Fruit fly (Drosophila melanogaster) whole organism, embryonic: Measurements from ENCODE around the gene Rpt5.
A peak's percentile ranks its signal among the peaks of the same experiment; 100 is the strongest.

Experiments
- Asciz ChIP-seq: fragments of 200-800 bp; sonication (Bioruptor generic); optimal IDR thresholded peaks from 2 replicates; lab custom pipeline; 2017; ENCODE audit warnings: missing biosample characterization, mild to moderate bottlenecking, missing genetic modification characterization, missing genetic modification reagents
- Atf3 ChIP-seq: fragments of 200-800 bp; sonication (Bioruptor generic); optimal IDR thresholded peaks from 3 replicates; lab custom pipeline; 2016; ENCODE audit warnings: missing biosample characterization, missing genetic modification characterization
- Bdp1 ChIP-seq: fragments of 200-800 bp; sonication (Bioruptor generic); optimal IDR thresholded peaks from 3 replicates; lab custom pipeline; 2016; ENCODE audit warnings: missing biosample characterization, missing genetic modification characterization
- Blimp-1 ChIP-seq: fragments of 200-800 bp; sonication (Bioruptor generic); optimal IDR thresholded peaks from 3 replicates; lab custom pipeline; 2018; ENCODE audit warnings: missing biosample characterization, missing genetic modification characterization, mild to moderate bottlenecking, moderate library complexity, missing genetic modification reagents
- CG10654 ChIP-seq: fragments of 200-800 bp; sonication (Bioruptor generic); optimal IDR thresholded peaks from 2 replicates; lab custom pipeline; 2016; ENCODE audit warnings: missing biosample characterization, missing genetic modification characterization
- CG12391 ChIP-seq: fragments of 200-800 bp; sonication (Bioruptor generic); optimal IDR thresholded peaks from 3 replicates; lab custom pipeline; 2018; ENCODE audit warnings: missing biosample characterization, mild to moderate bottlenecking, missing genetic modification characterization, moderate library complexity
- CG12769 ChIP-seq: fragments of 200-800 bp; sonication (Bioruptor generic); optimal IDR thresholded peaks from 2 replicates; lab custom pipeline; 2019; ENCODE audit warnings: missing biosample characterization, mild to moderate bottlenecking, missing genetic modification characterization, moderate library complexity
- CG17328 ChIP-seq: fragments of 200-800 bp; sonication (Bioruptor generic); IDR thresholded peaks from 2 replicates; pipeline ENCODE4 v1.3.6; 2022; ENCODE audit warnings: missing biosample characterization, missing genetic modification characterization
- CG17361 ChIP-seq: fragments of 200-800 bp; sonication (Bioruptor generic); IDR thresholded peaks from 3 replicates; pipeline ENCODE4 v1.3.6; 2022; ENCODE audit warnings: missing biosample characterization, missing genetic modification characterization
- CG17802 ChIP-seq: fragments of 200-800 bp; sonication (Bioruptor generic); optimal IDR thresholded peaks from 2 replicates; lab custom pipeline; 2018; ENCODE audit warnings: missing biosample characterization, mild to moderate bottlenecking, missing genetic modification characterization, moderate library complexity
- CG17829 ChIP-seq: fragments of 200-800 bp; optimal IDR thresholded peaks from 2 replicates; lab custom pipeline; 2019; ENCODE audit warnings: missing biosample characterization, mild to moderate bottlenecking, missing genetic modification characterization, moderate library complexity
- CG31224 ChIP-seq: fragments of 200-800 bp; sonication (Bioruptor generic); IDR thresholded peaks from 2 replicates; pipeline ENCODE4 v1.3.6; 2022; ENCODE audit warnings: missing biosample characterization, missing genetic modification characterization
- CG4404 ChIP-seq: fragments of 200-800 bp; sonication (Bioruptor generic); IDR thresholded peaks from 2 replicates; pipeline ENCODE4 v1.3.6; 2022; ENCODE audit warnings: missing biosample characterization, missing genetic modification characterization
- CG4820 ChIP-seq: fragments of 200-800 bp; sonication (Bioruptor generic); optimal IDR thresholded peaks from 3 replicates; lab custom pipeline; 2016; ENCODE audit warnings: missing biosample characterization, missing genetic modification characterization
- CG8388 ChIP-seq: fragments of 200-800 bp; sonication (Bioruptor generic); optimal IDR thresholded peaks from 2 replicates; lab custom pipeline; 2019; ENCODE audit warnings: missing biosample characterization, mild to moderate bottlenecking, missing genetic modification characterization, moderate library complexity
- CHES-1-like ChIP-seq: fragments of 200-800 bp; sonication (Bioruptor generic); optimal IDR thresholded peaks from 2 replicates; lab custom pipeline; 2016; ENCODE audit warnings: missing biosample characterization, missing genetic modification characterization
- D19A ChIP-seq: fragments of 200-800 bp; optimal IDR thresholded peaks from 3 replicates; lab custom pipeline; 2019; ENCODE audit warnings: missing biosample characterization, mild to moderate bottlenecking, missing genetic modification characterization, moderate library complexity
- Dbx ChIP-seq: fragments of 200-800 bp; sonication (Bioruptor generic); IDR thresholded peaks from 3 replicates; pipeline ENCODE4 v1.3.6; 2022; ENCODE audit warnings: missing biosample characterization, missing genetic modification characterization
- Deaf1 ChIP-seq: fragments of 200-800 bp; optimal IDR thresholded peaks from 3 replicates; lab custom pipeline; 2019; ENCODE audit warnings: missing biosample characterization, mild to moderate bottlenecking, missing genetic modification characterization, moderate library complexity
- Dip3 ChIP-seq: fragments of 200-800 bp; sonication (Bioruptor generic); optimal IDR thresholded peaks from 3 replicates; lab custom pipeline; 2016; ENCODE audit warnings: missing biosample characterization, missing genetic modification characterization
- Dll ChIP-seq: fragments of 200-800 bp; sonication (Bioruptor generic); IDR thresholded peaks from 4 replicates; pipeline ENCODE4 v1.3.6; 2022; ENCODE audit warnings: missing biosample characterization, missing genetic modification characterization; ENCODE audit not compliant: partially characterized antibody
- Dref ChIP-seq: fragments of 200-800 bp; sonication (Bioruptor generic); IDR thresholded peaks from 2 replicates; pipeline ENCODE4 v1.3.6; 2022; ENCODE audit warnings: missing biosample characterization, missing genetic modification characterization
- Drgx ChIP-seq: fragments of 200-800 bp; sonication (Bioruptor generic); IDR thresholded peaks from 2 replicates; pipeline ENCODE4 v1.3.6; 2022; ENCODE audit warnings: missing biosample characterization, missing genetic modification characterization
- Ets97D ChIP-seq: fragments of 200-800 bp; sonication (Bioruptor generic); optimal IDR thresholded peaks from 3 replicates; lab custom pipeline; 2016; ENCODE audit warnings: missing biosample characterization, missing genetic modification characterization
- Hand ChIP-seq: fragments of 200-800 bp; sonication (Bioruptor generic); optimal IDR thresholded peaks from 2 replicates; lab custom pipeline; 2017; ENCODE audit warnings: mild to moderate bottlenecking, missing biosample characterization, missing genetic modification reagents, missing genetic modification characterization
- Kr ChIP-seq: fragments of 200-800 bp; sonication (Bioruptor generic); optimal IDR thresholded peaks from 2 replicates; lab custom pipeline; 2017; ENCODE audit warnings: missing biosample characterization, mild to moderate bottlenecking, missing genetic modification characterization
- NC2α ChIP-seq: fragments of 200-800 bp; sonication (Bioruptor generic); optimal IDR thresholded peaks from 2 replicates; lab custom pipeline; 2016; ENCODE audit warnings: missing biosample characterization, missing genetic modification characterization
- Opbp ChIP-seq: fragments of 200-800 bp; sonication (Bioruptor generic); IDR thresholded peaks from 3 replicates; pipeline ENCODE4 v1.3.6; 2022; ENCODE audit warnings: missing biosample characterization, missing genetic modification characterization; ENCODE audit not compliant: partially characterized antibody
- Stat92E ChIP-seq, 3 experiments: fragments of >200 bp in 2 of 3; fragments of 200-800 bp in 1 of 3; sonication (Bioruptor generic) in 1 of 3; optimal IDR thresholded peaks; 2 replicates each; lab custom pipeline; 2017 to 2019; ENCODE audit warnings: missing biosample characterization in 3 of 3, missing genetic modification characterization in 3 of 3, mild to moderate bottlenecking in 1 of 3, moderate library complexity in 1 of 3
- TFAM ChIP-seq: fragments of 200-800 bp; sonication (Bioruptor generic); optimal IDR thresholded peaks from 2 replicates; lab custom pipeline; 2017; ENCODE audit warnings: missing biosample characterization, missing genetic modification characterization, inconsistent platforms
- Taf1 ChIP-seq: fragments of 200-800 bp; sonication (Bioruptor generic); IDR thresholded peaks from 2 replicates; pipeline ENCODE4 v1.3.6; 2022; ENCODE audit warnings: missing biosample characterization, missing genetic modification characterization
- Tbp ChIP-seq: fragments of >200 bp; optimal IDR thresholded peaks from 2 replicates; lab custom pipeline; 2018; ENCODE audit warnings: missing biosample characterization, missing genetic modification characterization
- Trl ChIP-seq, 3 experiments: fragments of >200 bp in 2 of 3; fragments of 200-800 bp in 1 of 3; sonication (Bioruptor generic) in 1 of 3; optimal IDR thresholded peaks; 2 replicates in 1 of 3; 3 replicates in 2 of 3; lab custom pipeline; 2016 to 2017; ENCODE audit warnings: missing biosample characterization in 1 of 3, missing genetic modification characterization in 1 of 3
- Usf ChIP-seq: fragments of 200-800 bp; sonication (Bioruptor generic); optimal IDR thresholded peaks from 2 replicates; lab custom pipeline; 2017; ENCODE audit warnings: missing genotype, missing biosample characterization, missing genetic modification characterization
- Xbp1 ChIP-seq: fragments of 200-800 bp; sonication (Bioruptor generic); optimal IDR thresholded peaks from 3 replicates; lab custom pipeline; 2016; ENCODE audit warnings: missing biosample characterization, mild to moderate bottlenecking, missing genetic modification characterization
- bowl ChIP-seq: fragments of 200-800 bp; sonication (Bioruptor generic); IDR thresholded peaks from 2 replicates; pipeline ENCODE4 v1.3.6; 2022; ENCODE audit warnings: missing biosample characterization, missing genetic modification characterization
- cwo ChIP-seq: fragments of 200-800 bp; sonication (Bioruptor generic); optimal IDR thresholded peaks from 3 replicates; lab custom pipeline; 2017; ENCODE audit warnings: missing biosample characterization, missing genetic modification characterization, mild to moderate bottlenecking, moderate library complexity, missing genetic modification reagents
- gsb-n ChIP-seq: fragments of 200-800 bp; sonication (Bioruptor generic); optimal IDR thresholded peaks from 3 replicates; lab custom pipeline; 2018; ENCODE audit warnings: missing biosample characterization, mild to moderate bottlenecking, missing genetic modification characterization
- jumu ChIP-seq: fragments of 200-800 bp; sonication (Bioruptor generic); optimal IDR thresholded peaks from 3 replicates; lab custom pipeline; 2016; ENCODE audit warnings: missing biosample characterization, missing genetic modification characterization
- nerfin-1 ChIP-seq: fragments of 200-800 bp; sonication (Bioruptor generic); optimal IDR thresholded peaks from 3 replicates; lab custom pipeline; 2019; ENCODE audit warnings: missing biosample characterization, mild to moderate bottlenecking, missing genetic modification characterization, moderate library complexity
- nmo ChIP-seq: fragments of 200-800 bp; sonication (Bioruptor generic); optimal IDR thresholded peaks from 2 replicates; lab custom pipeline; 2018; ENCODE audit warnings: missing biosample characterization, mild to moderate bottlenecking, missing genetic modification characterization, moderate library complexity
- phol ChIP-seq: fragments of 200-800 bp; sonication (Bioruptor generic); optimal IDR thresholded peaks from 3 replicates; lab custom pipeline; 2018; ENCODE audit warnings: missing biosample characterization, mild to moderate bottlenecking, missing genetic modification characterization, moderate library complexity
- pum ChIP-seq: fragments of 200-800 bp; sonication (Bioruptor generic); optimal IDR thresholded peaks from 2 replicates; lab custom pipeline; 2016; ENCODE audit warnings: missing biosample characterization, missing genetic modification characterization
- ranshi ChIP-seq: fragments of 200-800 bp; sonication (Bioruptor generic); IDR thresholded peaks from 2 replicates; pipeline ENCODE4 v1.3.6; 2022; ENCODE audit warnings: missing biosample characterization, missing genetic modification characterization
- repo ChIP-seq: fragments of 200-800 bp; sonication (Bioruptor generic); optimal IDR thresholded peaks from 2 replicates; lab custom pipeline; 2016; ENCODE audit warnings: missing biosample characterization, missing genetic modification characterization
- sim ChIP-seq: fragments of 200-800 bp; sonication (Bioruptor generic); IDR thresholded peaks from 2 replicates; pipeline ENCODE4 v1.3.6; 2022; ENCODE audit warnings: missing biosample characterization, missing genetic modification characterization
- stc ChIP-seq: fragments of 200-800 bp; sonication (Bioruptor generic); IDR thresholded peaks from 2 replicates; pipeline ENCODE4 v1.3.6; 2022; ENCODE audit warnings: missing biosample characterization, missing genetic modification characterization
- wdn ChIP-seq: fragments of 200-800 bp; sonication (Bioruptor generic); IDR thresholded peaks from 2 replicates; pipeline ENCODE4 v1.3.6; 2022; ENCODE audit warnings: missing biosample characterization, missing genetic modification characterization
- z ChIP-seq: fragments of 200-800 bp; sonication (Bioruptor generic); IDR thresholded peaks from 3 replicates; pipeline ENCODE4 v1.3.6; 2022; ENCODE audit warnings: missing biosample characterization, missing genetic modification characterization
- zfh2 ChIP-seq: fragments of 200-800 bp; sonication (Bioruptor generic); optimal IDR thresholded peaks from 2 replicates; lab custom pipeline; 2016; ENCODE audit warnings: missing biosample characterization, missing genetic modification characterization

Gene Rpt5

DNA sequence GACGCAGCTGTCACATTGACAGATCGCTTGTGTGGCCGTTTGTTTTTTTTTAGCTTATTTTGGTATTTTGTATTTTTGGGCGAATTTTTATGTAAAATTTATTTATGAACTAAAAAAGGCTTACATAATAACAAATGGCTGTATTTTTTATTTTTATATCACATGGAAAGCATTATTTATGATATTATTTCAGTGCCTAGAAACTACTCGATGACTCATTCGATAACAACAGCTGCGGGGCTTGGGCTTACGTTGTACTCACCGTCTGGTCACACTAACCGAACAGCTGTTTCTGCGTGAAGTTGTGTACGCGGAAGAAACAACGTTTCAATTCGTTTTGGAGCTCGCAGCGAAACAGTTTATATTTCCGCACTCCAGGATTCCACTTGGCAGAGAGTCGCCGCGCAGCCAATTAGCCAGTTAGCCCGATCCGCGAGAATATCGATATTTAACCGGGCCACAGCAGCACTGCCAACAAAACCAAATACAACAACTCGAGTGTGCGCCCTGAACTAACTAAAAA lies 19.6 kb upstream of the Rpt5 start, which contains the start of the genes Hmgcr and Rpn9 (continued):
- TF ChIP-seq CG31224 (no peak), D19A (peak; percentile 14), CG17829 (tag; lab: Kevin White, UChicago) (peak; percentile 43), bowl (GFP tag; lab: Robert Waterston, UW) (no peak), TFAM (GFP tag; lab: Kevin White, UChicago) (no peak), CG8388 (GFP tag; lab: Kevin White, UChicago) (no peak), jumu (peak; percentile 8), Kr (GFP tag; lab: Kevin White, UChicago) (no peak), nerfin-1 (tag; lab: Kevin White, UChicago) (peak; percentile 35), Ets97D (GFP tag; lab: Kevin White, UChicago) (peak; percentile 92), Hand (GFP tag; lab: Kevin White, UChicago) (no peak), Usf (no peak), repo (GFP tag; lab: Kevin White, UChicago) (no peak), z (GFP tag; lab: Robert Waterston, UW) (no peak), CHES-1-like (GFP tag; lab: Kevin White, UChicago) (peak; percentile 53), Dref (GFP tag; lab: Robert Waterston, UW) (no peak; the same call in 1 of the 2 replicates), ranshi (no peak), Opbp (GFP tag; lab: Robert Waterston, UW) (0 out of 3 replicates have a peak, but pooled peaks have one; percentile 48), CG17802 (tag; lab: Kevin White, UChicago) (no peak), Dll (GFP tag; lab: Robert Waterston, UW) (0 out of 4 replicates have a peak, but pooled peaks have one; percentile 40), Bdp1 (peak; percentile 20), CG10654 (no peak), gsb-n (peak; percentile 49), Deaf1 (no peak), Blimp-1 (GFP tag; lab: Kevin White, UChicago) (peak; percentile 11), cwo (GFP tag; lab: Kevin White, UChicago) (no peak), stc (no peak), wdn (GFP tag; lab: Robert Waterston, UW) (no peak), Atf3 (no peak), CG12391 (tag; lab: Kevin White, UChicago) (peak; percentile 63), Stat92E (GFP tag; optimal IDR thresholded peaks at IDR 0.05; lab: Kevin White, UChicago) (peak in 1 of 3 experiments; percentile 56), CG4820 (GFP tag; lab: Kevin White, UChicago) (no peak), pum (GFP tag; lab: Kevin White, UChicago) (no peak), sim (no peak), CG17328 (GFP tag; lab: Robert Waterston, UW) (peak; percentile 38; the same call in 1 of the 2 replicates), Drgx (GFP tag; lab: Robert Waterston, UW) (no peak), Dbx (GFP tag; lab: Robert Waterston, UW) (no peak), Xbp1 (GFP tag; lab: Kevin White, UChicago) (peak; percentile 12), Dip3 (GFP tag; lab: Kevin White, UChicago) (no peak), zfh2 (GFP tag; lab: Kevin White, UChicago) (no peak), phol (tag; lab: Kevin White, UChicago) (peak; percentile 65), CG4404 (GFP tag; lab: Robert Waterston, UW) (no peak), Asciz (GFP tag; lab: Kevin White, UChicago) (no peak), Taf1 (no peak), Tbp (GFP tag; lab: Kevin White, UChicago) (no peak), CG17361 (GFP tag; lab: Robert Waterston, UW) (peak; percentile 41; the same call in 1 of the 3 replicates), nmo (peak; percentile 67), NC2α (GFP tag; lab: Kevin White, UChicago) (no peak), Trl (optimal IDR thresholded peaks at IDR 0.05; lab: Kevin White, UChicago) (no peak), Trl (GFP tag; optimal IDR thresholded peaks at IDR 0.05; lab: Kevin White, UChicago) (no peak), CG12769 (tag; lab: Kevin White, UChicago) (no peak)
